Fruit fly (Drosophila melanogaster): ENCODE data around the gene promL.
A peak's percentile ranks its signal among the peaks of the same experiment; 100 is the strongest.

Gene promL

dm6 chr3L:3148125-3149059 is 20.9 kb upstream of the promL start, which contains the start of the genes Usp5 and BtbVII (continued):
- no peak for TF ChIP-seq CG9139 (GFP tag; optimal IDR thresholded peaks at IDR 0.05)
- TF ChIP-seq CG10669 (GFP tag; optimal IDR thresholded peaks at IDR 0.05) = no peak
- no peak for TF ChIP-seq Hr39 (GFP tag; optimal IDR thresholded peaks at IDR 0.05)
- peak; percentile 60 for TF ChIP-seq Ets21C (GFP tag; optimal IDR thresholded peaks at IDR 0.05)
- TF ChIP-seq Sox14 (GFP tag; optimal IDR thresholded peaks at IDR 0.05) = peak; percentile 60
- peak; percentile 55 for TF ChIP-seq CG34406 (GFP tag; optimal IDR thresholded peaks at IDR 0.05)
- TF ChIP-seq CG1621 (tag; optimal IDR thresholded peaks at IDR 0.05) = peak; percentile 18
- TF ChIP-seq ss (GFP tag; optimal IDR thresholded peaks at IDR 0.05) = peak in 1 of 2 experiments; percentile 66
- peak; percentile 72 for TF ChIP-seq esn (GFP tag; optimal IDR thresholded peaks at IDR 0.05)
- peak; percentile 19 for TF ChIP-seq vri (GFP tag; optimal IDR thresholded peaks at IDR 0.05)
- TF ChIP-seq CG10631 (GFP tag; optimal IDR thresholded peaks at IDR 0.05) = no peak
- peak; percentile 20 for TF ChIP-seq fd59A (GFP tag; optimal IDR thresholded peaks at IDR 0.05)
- TF ChIP-seq CG4318 (GFP tag; optimal IDR thresholded peaks at IDR 0.05) = no peak
- peak; percentile 36; the same call in 1 of the 3 replicates for TF ChIP-seq CG8119 (GFP tag; IDR thresholded peaks at IDR 0.05)
- peak; percentile 91 for TF ChIP-seq Eip78C (GFP tag)
- TF ChIP-seq fd85E (GFP tag; optimal IDR thresholded peaks at IDR 0.05) = no peak
- TF ChIP-seq CG7368 (GFP tag; optimal IDR thresholded peaks at IDR 0.05) = no peak
- TF ChIP-seq Smox (GFP tag; optimal IDR thresholded peaks at IDR 0.05) = no peak
- no peak for TF ChIP-seq CG11902 (GFP tag; optimal IDR thresholded peaks at IDR 0.05)
- TF ChIP-seq CG3919 (GFP tag; optimal IDR thresholded peaks at IDR 0.05) = peak; percentile 43
- peak; percentile 49 for TF ChIP-seq topi (GFP tag; optimal IDR thresholded peaks at IDR 0.05)
- TF ChIP-seq CG11294 (GFP tag; IDR thresholded peaks at IDR 0.05) = no peak; the same call in 1 of the 2 replicates
- no peak for TF ChIP-seq Eip93F (GFP tag; optimal IDR thresholded peaks at IDR 0.05)
- peak; percentile 29 for TF ChIP-seq CG32006 (GFP tag; optimal IDR thresholded peaks at IDR 0.05)
- TF ChIP-seq OdsH (GFP tag; optimal IDR thresholded peaks at IDR 0.05) = no peak
- TF ChIP-seq pdm3 (GFP tag; optimal IDR thresholded peaks at IDR 0.05) = no peak
- TF ChIP-seq CG3032 (tag; optimal IDR thresholded peaks at IDR 0.05) = peak; percentile 39
- TF ChIP-seq acj6 (GFP tag; optimal IDR thresholded peaks at IDR 0.05) = peak; percentile 70
- TF ChIP-seq spab (GFP tag; optimal IDR thresholded peaks at IDR 0.05) = peak; percentile 6
- peak; percentile 81 for TF ChIP-seq svp (GFP tag)
- no peak for TF ChIP-seq CG11762 (GFP tag; optimal IDR thresholded peaks at IDR 0.05; ENCODE audit: insufficient read depth)
- TF ChIP-seq CG6276 (GFP tag; optimal IDR thresholded peaks at IDR 0.05) = no peak
- TF ChIP-seq CG6163 (GFP tag; IDR thresholded peaks at IDR 0.05) = no peak
- TF ChIP-seq fkh (GFP tag; optimal IDR thresholded peaks at IDR 0.05) = peak; percentile 94
- TF ChIP-seq Met (GFP tag; optimal IDR thresholded peaks at IDR 0.05) = peak; percentile 68
- TF ChIP-seq Sox102F (GFP tag; optimal IDR thresholded peaks at IDR 0.05) = no peak
- TF ChIP-seq dsx (GFP tag; optimal IDR thresholded peaks at IDR 0.05; ENCODE audit: poor library complexity, severe bottlenecking) = peak; percentile 17
- peak; percentile 31 for TF ChIP-seq cyc (GFP tag; optimal IDR thresholded peaks at IDR 0.05)
- TF ChIP-seq CG6854 (GFP tag; optimal IDR thresholded peaks at IDR 0.05) = no peak

- TF ChIP-seq Hr38 (GFP tag; optimal IDR thresholded peaks at IDR 0.05) (no peak), CG6792 (GFP tag; optimal IDR thresholded peaks at IDR 0.05) (peak; percentile 11), CG32006 (GFP tag; optimal IDR thresholded peaks at IDR 0.05) (no peak), vri (GFP tag; optimal IDR thresholded peaks at IDR 0.05) (peak; percentile 16), Smox (GFP tag; optimal IDR thresholded peaks at IDR 0.05) (no peak), esn (GFP tag; optimal IDR thresholded peaks at IDR 0.05) (peak; percentile 24), ss (GFP tag; optimal IDR thresholded peaks at IDR 0.05) (peak in 1 of 2 experiments; percentile 12), Sox15 (GFP tag; optimal IDR thresholded peaks at IDR 0.05) (no peak), CG3919 (GFP tag; optimal IDR thresholded peaks at IDR 0.05) (peak; percentile 31), Hr4 (GFP tag; optimal IDR thresholded peaks at IDR 0.05) (no peak), achi (GFP tag; optimal IDR thresholded peaks at IDR 0.05) (peak; percentile 88), topi (GFP tag; optimal IDR thresholded peaks at IDR 0.05) (no peak), Ets96B (tag; optimal IDR thresholded peaks at IDR 0.05) (peak; percentile 10), CG34406 (GFP tag; optimal IDR thresholded peaks at IDR 0.05) (peak; percentile 10), svp (GFP tag) (peak; percentile 64), CG31627 (GFP tag; optimal IDR thresholded peaks at IDR 0.05) (peak; percentile 15), salr (GFP tag; optimal IDR thresholded peaks at IDR 0.05) (peak in 1 of 2 experiments; percentile 7), OdsH (GFP tag; optimal IDR thresholded peaks at IDR 0.05) (peak; percentile 34), CG3032 (tag; optimal IDR thresholded peaks at IDR 0.05) (peak; percentile 36), Sox14 (GFP tag; optimal IDR thresholded peaks at IDR 0.05) (peak; percentile 40)
Observed at dm6 chr3L:3143383-3143962, 15.9 kb upstream of the promL start, which contains the start of the genes CG11537 and Alg2. CG11537 (minus strand) TSS chr3L:3143457. Alg2 (plus strand) TSS chr3L:3143808.
